Worm (Caenorhabditis elegans): Measurements from ENCODE around the gene T28C12.1.

Gene T28C12.1

DNA sequence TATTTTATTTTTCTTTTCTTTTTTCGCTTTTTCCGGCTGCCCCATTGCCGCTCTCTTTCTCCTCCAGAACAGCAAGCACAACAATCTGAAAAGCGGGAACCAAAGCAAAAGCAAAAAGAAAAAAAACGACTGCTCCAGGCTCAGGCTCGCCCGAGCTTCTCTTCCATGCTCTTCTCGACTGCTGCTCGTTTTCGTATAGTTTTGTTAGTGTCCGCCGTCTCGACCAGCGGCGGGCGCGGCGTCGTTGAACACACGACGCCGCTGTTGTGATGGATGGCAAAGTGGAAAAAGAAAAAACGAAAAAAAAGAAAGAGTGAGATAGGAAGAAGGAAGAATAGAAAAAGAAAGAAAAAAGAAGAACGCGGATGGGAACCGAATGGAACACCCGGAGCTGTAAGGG is 18.4 kb downstream of the T28C12.1 start:
- no peak for TF ChIP-seq tbx-11 (GFP tag; IDR thresholded peaks at IDR 0.05)
- TF ChIP-seq hnd-1 (tag; optimal IDR thresholded peaks at IDR 0.05) = no peak
- no peak for TF ChIP-seq hmg-4 (GFP tag; optimal IDR thresholded peaks at IDR 0.05)
- TF ChIP-seq scrt-1 (GFP tag; IDR thresholded peaks at IDR 0.05) = no peak

ce11 chrV:6351122-6351521 is 19.4 kb downstream of the T28C12.1 start:
- TF ChIP-seq ama-1 (optimal IDR thresholded peaks at IDR 0.05) (no peak), tbx-11 (GFP tag; IDR thresholded peaks at IDR 0.05) (no peak), hmg-4 (GFP tag; optimal IDR thresholded peaks at IDR 0.05) (no peak), F13C5.2 (tag; optimal IDR thresholded peaks at IDR 0.05) (no peak), sea-1 (GFP tag; conservative IDR thresholded peaks at IDR 0.05) (no peak), tra-4 (tag; optimal IDR thresholded peaks at IDR 0.05) (no peak), ets-7 (tag; optimal IDR thresholded peaks at IDR 0.05) (no peak), ceh-36 (tag; optimal IDR thresholded peaks at IDR 0.05) (no peak), ceh-13 (GFP tag; optimal IDR thresholded peaks at IDR 0.05) (no peak)

ce11 chrV:6352350-6352749 is 20.6 kb downstream of the T28C12.1 start:
- TF ChIP-seq ets-7 (tag; optimal IDR thresholded peaks at IDR 0.05) = no peak
- TF ChIP-seq hnd-1 (tag; optimal IDR thresholded peaks at IDR 0.05) = no peak
- TF ChIP-seq B0310.2 (tag; optimal IDR thresholded peaks at IDR 0.05) = no peak
- no peak for TF ChIP-seq aly-1 (tag; optimal IDR thresholded peaks at IDR 0.05)
- no peak for TF ChIP-seq hmg-4 (GFP tag; optimal IDR thresholded peaks at IDR 0.05)
- TF ChIP-seq pes-1 (GFP tag; IDR thresholded peaks at IDR 0.05) = no peak
- TF ChIP-seq ceh-13 (GFP tag; optimal IDR thresholded peaks at IDR 0.05) = no peak
- no peak for TF ChIP-seq tbx-37 (GFP tag; conservative IDR thresholded peaks at IDR 0.05)
- TF ChIP-seq flt-1 (GFP tag; IDR thresholded peaks at IDR 0.05) = no peak
- no peak for TF ChIP-seq scrt-1 (GFP tag; IDR thresholded peaks at IDR 0.05)
- TF ChIP-seq tbx-11 (GFP tag; IDR thresholded peaks at IDR 0.05) = no peak
- TF ChIP-seq hmbx-1 (tag; optimal IDR thresholded peaks at IDR 0.05) = no peak
- no peak for TF ChIP-seq ceh-36 (tag; optimal IDR thresholded peaks at IDR 0.05)
- no peak for TF ChIP-seq sea-1 (GFP tag; conservative IDR thresholded peaks at IDR 0.05)
- no peak for TF ChIP-seq F13C5.2 (tag; optimal IDR thresholded peaks at IDR 0.05)
- no peak for TF ChIP-seq ama-1 (optimal IDR thresholded peaks at IDR 0.05)
- no peak for TF ChIP-seq tra-4 (tag; optimal IDR thresholded peaks at IDR 0.05)

DNA sequence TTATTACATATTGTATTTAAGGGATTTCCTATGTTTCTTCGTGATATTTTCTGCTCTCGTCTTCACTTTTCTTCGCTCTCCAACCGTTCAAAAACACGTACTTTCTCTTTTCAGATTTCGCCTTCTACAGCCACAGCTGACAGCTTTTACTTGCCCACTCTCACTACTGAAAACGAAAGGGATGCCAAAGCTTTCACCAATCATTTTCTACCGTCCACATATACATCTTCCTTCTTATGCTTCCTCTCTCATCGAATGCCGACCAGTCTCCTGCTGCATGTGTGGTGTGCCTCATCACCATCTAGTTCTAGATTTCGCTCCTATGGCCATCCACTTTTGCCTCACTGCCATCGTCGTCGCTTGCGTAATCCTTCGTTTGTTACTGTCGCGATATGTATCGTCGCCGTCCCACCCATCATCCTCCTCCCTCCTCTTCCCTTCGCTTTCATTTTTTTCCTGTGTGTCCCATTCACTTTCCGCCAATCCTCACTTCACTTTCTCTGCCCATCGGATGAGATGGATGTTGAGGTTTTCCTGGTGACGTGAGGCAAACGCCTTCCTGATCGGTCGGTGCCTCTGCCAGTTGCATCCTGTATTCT is 21.6 kb downstream of the T28C12.1 start:
- no peak for TF ChIP-seq pes-1 (GFP tag; IDR thresholded peaks at IDR 0.05)
- TF ChIP-seq ets-7 (tag; optimal IDR thresholded peaks at IDR 0.05) = no peak
- no peak for TF ChIP-seq ceh-13 (GFP tag; optimal IDR thresholded peaks at IDR 0.05)
- TF ChIP-seq hnd-1 (tag; optimal IDR thresholded peaks at IDR 0.05) = no peak
- TF ChIP-seq B0310.2 (tag; optimal IDR thresholded peaks at IDR 0.05) = no peak
- TF ChIP-seq scrt-1 (GFP tag; IDR thresholded peaks at IDR 0.05) = no peak
- TF ChIP-seq ama-1 (optimal IDR thresholded peaks at IDR 0.05) = no peak
- no peak for TF ChIP-seq tbx-11 (GFP tag; IDR thresholded peaks at IDR 0.05)
- TF ChIP-seq hmg-4 (GFP tag; optimal IDR thresholded peaks at IDR 0.05) = no peak

DNA sequence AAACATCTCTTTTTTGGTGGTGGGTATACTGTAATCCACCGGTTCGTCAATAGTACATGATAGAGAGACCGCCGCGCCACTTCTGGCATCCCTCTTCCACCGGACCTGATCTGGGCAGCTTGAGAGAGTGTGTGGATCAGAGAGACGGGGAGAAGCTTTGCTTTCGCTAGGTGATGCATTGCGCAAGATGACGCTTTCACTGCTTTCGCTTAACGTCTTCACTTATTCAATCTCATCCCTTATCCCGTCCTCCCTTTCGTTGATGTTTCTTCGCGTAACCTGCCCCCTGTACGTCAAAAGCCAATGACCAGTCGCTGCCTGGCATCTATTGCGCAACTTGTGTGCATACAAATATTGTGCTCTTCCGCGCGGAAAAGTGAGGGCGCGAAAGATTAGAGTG is 22.5 kb downstream of the T28C12.1 start:
- TF ChIP-seq B0310.2 (tag; optimal IDR thresholded peaks at IDR 0.05) (no peak), flt-1 (GFP tag; IDR thresholded peaks at IDR 0.05) (no peak), ets-7 (tag; optimal IDR thresholded peaks at IDR 0.05) (no peak), aly-1 (tag; optimal IDR thresholded peaks at IDR 0.05) (no peak), sea-1 (GFP tag; conservative IDR thresholded peaks at IDR 0.05) (no peak), tbx-37 (GFP tag; conservative IDR thresholded peaks at IDR 0.05) (no peak), pes-1 (GFP tag; IDR thresholded peaks at IDR 0.05) (no peak), tbx-11 (GFP tag; IDR thresholded peaks at IDR 0.05) (no peak), hnd-1 (tag; optimal IDR thresholded peaks at IDR 0.05) (no peak), F13C5.2 (tag; optimal IDR thresholded peaks at IDR 0.05) (no peak), hmbx-1 (tag; optimal IDR thresholded peaks at IDR 0.05) (no peak), ceh-13 (GFP tag; optimal IDR thresholded peaks at IDR 0.05) (no peak), tra-4 (tag; optimal IDR thresholded peaks at IDR 0.05) (no peak), hmg-4 (GFP tag; optimal IDR thresholded peaks at IDR 0.05) (no peak), scrt-1 (GFP tag; IDR thresholded peaks at IDR 0.05) (no peak), ceh-36 (tag; optimal IDR thresholded peaks at IDR 0.05) (no peak)

- TF ChIP-seq ceh-13 (GFP tag; optimal IDR thresholded peaks at IDR 0.05) (no peak), ets-7 (tag; optimal IDR thresholded peaks at IDR 0.05) (no peak), tra-4 (tag; optimal IDR thresholded peaks at IDR 0.05) (no peak), hmbx-1 (tag; optimal IDR thresholded peaks at IDR 0.05) (no peak), tbx-11 (GFP tag; IDR thresholded peaks at IDR 0.05) (no peak), tbx-37 (GFP tag; conservative IDR thresholded peaks at IDR 0.05) (no peak), sea-1 (GFP tag; conservative IDR thresholded peaks at IDR 0.05) (no peak), ama-1 (optimal IDR thresholded peaks at IDR 0.05) (no peak), F13C5.2 (tag; optimal IDR thresholded peaks at IDR 0.05) (no peak), hmg-4 (GFP tag; optimal IDR thresholded peaks at IDR 0.05) (no peak)
These were observed 23.1 kb downstream of the T28C12.1 start for ce11 chrV:6354786-6355185.

DNA sequence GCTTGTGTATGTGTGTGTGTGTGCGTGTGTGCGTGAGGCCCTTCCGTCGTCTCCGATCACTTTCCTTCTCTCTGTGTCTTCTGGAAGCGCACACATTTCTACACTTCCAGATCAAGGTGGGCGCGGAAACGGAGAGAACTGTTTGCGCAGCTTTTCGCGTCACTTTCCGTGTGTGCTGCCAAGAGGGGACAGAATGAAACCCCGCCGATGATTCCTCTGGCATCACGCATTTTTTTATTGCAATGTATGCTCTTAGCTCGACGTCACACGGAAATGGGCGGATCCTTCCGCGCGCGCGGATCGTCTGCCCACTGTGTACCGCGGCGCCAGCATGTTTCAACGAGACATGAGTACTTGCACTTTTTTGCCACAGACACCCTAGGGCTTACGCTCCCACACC is 23.7 kb downstream of the T28C12.1 start:
- TF ChIP-seq ceh-36 (tag; optimal IDR thresholded peaks at IDR 0.05) (no peak), hmg-4 (GFP tag; optimal IDR thresholded peaks at IDR 0.05) (no peak), aly-1 (tag; optimal IDR thresholded peaks at IDR 0.05) (no peak), scrt-1 (GFP tag; IDR thresholded peaks at IDR 0.05) (no peak), pes-1 (GFP tag; IDR thresholded peaks at IDR 0.05) (no peak), ets-7 (tag; optimal IDR thresholded peaks at IDR 0.05) (no peak), ceh-13 (GFP tag; optimal IDR thresholded peaks at IDR 0.05) (no peak), ama-1 (optimal IDR thresholded peaks at IDR 0.05) (no peak)

DNA sequence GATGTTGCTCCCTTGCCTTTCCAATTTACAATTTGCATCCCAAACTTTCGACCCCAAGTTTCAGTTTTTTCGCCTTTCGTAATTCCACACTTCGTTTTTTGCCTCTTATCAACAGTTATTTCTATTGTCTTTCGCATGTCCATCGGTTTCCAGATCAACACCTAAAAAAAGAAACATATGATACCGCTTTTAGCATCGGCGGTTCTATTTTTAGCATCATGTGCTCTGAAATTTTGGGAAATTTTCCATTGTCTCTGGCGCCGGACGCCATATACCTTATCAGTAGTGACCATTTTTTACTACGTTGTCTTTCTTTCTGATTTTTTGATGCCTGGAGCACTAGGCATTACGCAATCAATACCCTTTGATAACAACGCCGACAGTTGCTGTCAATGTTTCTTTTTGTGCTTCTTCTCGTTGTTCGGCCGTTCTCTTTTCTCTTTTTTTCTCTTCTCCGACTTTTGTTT is 24.3 kb downstream of the T28C12.1 start, which contains the start of gene bcl-11:
bcl-11 (plus strand) TSS at position 51 of the 467 bp plus-strand sequence.
- no peak for TF ChIP-seq flt-1 (GFP tag; IDR thresholded peaks at IDR 0.05)
- no peak for TF ChIP-seq scrt-1 (GFP tag; IDR thresholded peaks at IDR 0.05)
- no peak for TF ChIP-seq ama-1 (optimal IDR thresholded peaks at IDR 0.05)
- TF ChIP-seq hmg-4 (GFP tag; optimal IDR thresholded peaks at IDR 0.05) = no peak
- no peak for TF ChIP-seq ceh-36 (tag; optimal IDR thresholded peaks at IDR 0.05)
- no peak for TF ChIP-seq aly-1 (tag; optimal IDR thresholded peaks at IDR 0.05)
- no peak for TF ChIP-seq tbx-37 (GFP tag; conservative IDR thresholded peaks at IDR 0.05)
- TF ChIP-seq sea-1 (GFP tag; conservative IDR thresholded peaks at IDR 0.05) = no peak
- no peak for TF ChIP-seq hnd-1 (tag; optimal IDR thresholded peaks at IDR 0.05)
- no peak for TF ChIP-seq pes-1 (GFP tag; IDR thresholded peaks at IDR 0.05)
- no peak for TF ChIP-seq tra-4 (tag; optimal IDR thresholded peaks at IDR 0.05)
- TF ChIP-seq F13C5.2 (tag; optimal IDR thresholded peaks at IDR 0.05) = no peak
- no peak for TF ChIP-seq ets-7 (tag; optimal IDR thresholded peaks at IDR 0.05)
